Worm (Caenorhabditis elegans) whole organism, L1 larva: ENCODE data around the gene npr-43.

Source experiments
- C34B4.2 ChIP-seq: sonication (generic microtip); optimal IDR thresholded peaks from 2 replicates; lab custom pipeline; 2017; ENCODE audit warnings: mild to moderate bottlenecking, missing genetic modification characterization, missing compliant biosample characterization
- lin-14 ChIP-seq: fragments of 200-800 bp; sonication (Bioruptor generic); optimal IDR thresholded peaks from 2 replicates; lab custom pipeline; 2018; ENCODE audit warnings: mild to moderate bottlenecking, missing genetic modification characterization, moderate library complexity, missing compliant biosample characterization

DNA sequence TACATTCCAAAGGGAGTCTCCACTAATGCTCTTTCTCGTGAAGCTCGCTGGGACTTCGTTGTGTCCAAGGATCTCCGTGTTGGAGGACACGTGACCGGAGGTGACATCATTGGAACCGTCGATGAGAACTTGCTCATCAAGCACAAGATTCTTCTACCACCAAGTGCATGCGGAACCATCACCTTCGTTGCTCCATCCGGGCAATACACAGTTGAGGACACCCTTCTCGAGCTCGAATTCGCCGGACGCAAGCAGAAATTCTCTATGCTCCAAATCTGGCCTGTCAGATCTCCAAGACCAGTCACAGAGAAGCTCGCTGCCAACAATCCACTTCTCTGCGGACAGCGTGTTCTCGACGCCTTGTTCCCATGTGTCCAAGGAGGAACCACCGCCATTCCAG, 26.9 kb downstream of the npr-43 start:
- no peak for TF ChIP-seq lin-14 (GFP tag; lab: Kevin White, UChicago)
- TF ChIP-seq C34B4.2 (tag; lab: Kevin White, UChicago): no peak
